Worm (Caenorhabditis elegans): Measurements from ENCODE around the gene F09G8.7.

F09G8.7 gene

DNA sequence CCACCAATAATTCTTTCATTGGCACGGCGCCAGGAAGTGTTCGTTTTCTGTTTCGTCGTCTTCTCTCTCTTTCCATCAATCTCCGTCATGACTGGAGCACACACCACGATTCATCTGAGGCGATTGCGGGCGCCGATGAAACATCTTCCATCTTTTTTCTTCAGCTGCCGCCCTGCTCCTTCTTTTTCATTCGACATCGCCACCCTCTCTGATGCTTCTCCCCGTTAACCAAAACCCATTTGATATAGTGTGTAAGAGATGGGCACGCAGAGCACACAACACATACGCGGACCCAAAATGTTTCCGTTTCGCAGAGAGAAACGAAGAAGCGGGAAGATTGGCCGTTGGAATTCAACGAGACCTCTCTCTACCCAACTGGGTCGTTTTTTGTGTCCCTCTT, 19.4 kb upstream of the F09G8.7 start (continued):
- peak; percentile 44 for TF ChIP-seq nfya-1 (tag; optimal IDR thresholded peaks at IDR 0.05)
- no peak for TF ChIP-seq unc-3 (GFP tag; conservative IDR thresholded peaks at IDR 0.05)
- TF ChIP-seq unc-3 (tag; optimal IDR thresholded peaks at IDR 0.05): no peak
- no peak for TF ChIP-seq tbx-2 (tag; optimal IDR thresholded peaks at IDR 0.05)
- peak; percentile 45 for TF ChIP-seq ceh-19 (GFP tag; optimal IDR thresholded peaks at IDR 0.05)
- TF ChIP-seq tbx-7 (tag; optimal IDR thresholded peaks at IDR 0.05): no peak
- TF ChIP-seq unc-42 (tag; optimal IDR thresholded peaks at IDR 0.05): peak; percentile 44
- peak; percentile 17 for TF ChIP-seq F13H6.1 (tag; optimal IDR thresholded peaks at IDR 0.05)
- TF ChIP-seq pag-3 (tag; optimal IDR thresholded peaks at IDR 0.05; ENCODE audit: borderline replicate concordance): no peak
- TF ChIP-seq dve-1 (tag; optimal IDR thresholded peaks at IDR 0.05): no peak
- TF ChIP-seq pax-1 (tag; optimal IDR thresholded peaks at IDR 0.05): no peak
- no peak for TF ChIP-seq ahr-1 (tag; optimal IDR thresholded peaks at IDR 0.05)
- TF ChIP-seq elt-4 (tag; optimal IDR thresholded peaks at IDR 0.05): no peak

DNA sequence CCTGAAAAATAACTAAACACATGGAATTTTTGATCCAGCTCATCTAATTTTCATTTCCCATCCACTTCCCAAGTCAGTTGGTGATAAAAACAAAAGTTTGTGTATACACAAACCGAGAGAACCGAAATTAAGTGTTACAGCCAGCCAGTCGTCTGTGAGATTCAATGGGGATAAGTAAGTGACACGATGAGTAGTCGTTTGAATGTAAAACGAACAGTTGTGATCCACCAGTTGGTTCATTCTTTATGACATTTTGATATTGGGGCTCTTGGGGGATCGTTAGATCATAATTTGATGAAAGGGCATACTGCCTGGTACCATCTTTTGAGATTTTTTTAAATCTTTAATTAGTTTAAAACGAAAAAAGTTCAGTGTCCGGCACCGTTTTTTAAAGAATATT, 18.7 kb upstream of the F09G8.7 start:
- TF ChIP-seq hlh-13 (GFP tag; optimal IDR thresholded peaks at IDR 0.05) (no peak), C38D4.7 (GFP tag; optimal IDR thresholded peaks at IDR 0.05) (no peak), ceh-18 (tag; optimal IDR thresholded peaks at IDR 0.05) (no peak), ceh-48 (tag; optimal IDR thresholded peaks at IDR 0.05) (no peak), nfya-1 (tag; optimal IDR thresholded peaks at IDR 0.05) (no peak), ets-4 (tag; optimal IDR thresholded peaks at IDR 0.05) (no peak), hlh-30 (tag; optimal IDR thresholded peaks at IDR 0.05; ENCODE audit: insufficient read depth) (no peak), elt-2 (tag; optimal IDR thresholded peaks at IDR 0.05) (no peak), ceh-30 (tag; optimal IDR thresholded peaks at IDR 0.05) (no peak), K02D7.2 (tag; optimal IDR thresholded peaks at IDR 0.05) (no peak), hlh-8 (tag; optimal IDR thresholded peaks at IDR 0.05) (no peak), che-1 (tag; optimal IDR thresholded peaks at IDR 0.05) (no peak), mec-3 (tag; optimal IDR thresholded peaks at IDR 0.05; ENCODE audit: borderline replicate concordance) (no peak)

DNA sequence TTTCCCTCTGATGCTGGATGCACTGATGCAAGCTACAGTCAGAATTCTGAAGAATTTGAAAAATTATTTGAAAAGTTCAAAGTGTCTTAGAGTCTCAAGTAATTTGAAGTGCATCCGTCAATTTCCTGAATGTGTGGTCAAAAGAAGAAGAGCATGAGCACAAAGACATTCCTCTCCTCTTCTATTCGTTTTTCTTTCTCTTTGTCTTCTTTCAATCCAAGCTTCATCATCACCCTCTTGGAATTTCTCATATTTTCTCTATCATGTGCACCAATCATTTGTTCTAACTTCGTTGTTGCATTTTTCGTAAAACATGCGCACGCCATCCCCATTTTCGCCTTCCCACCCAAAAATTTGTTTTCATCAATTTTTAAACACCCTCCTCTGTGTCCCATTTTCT, 17.8 kb upstream of the F09G8.7 start:
- TF ChIP-seq unc-42 (tag; optimal IDR thresholded peaks at IDR 0.05) (peak; percentile 61), ceh-34 (tag; optimal IDR thresholded peaks at IDR 0.05) (no peak), nhr-232 (tag; optimal IDR thresholded peaks at IDR 0.05) (no peak), hlh-13 (GFP tag; optimal IDR thresholded peaks at IDR 0.05) (no peak)

DNA sequence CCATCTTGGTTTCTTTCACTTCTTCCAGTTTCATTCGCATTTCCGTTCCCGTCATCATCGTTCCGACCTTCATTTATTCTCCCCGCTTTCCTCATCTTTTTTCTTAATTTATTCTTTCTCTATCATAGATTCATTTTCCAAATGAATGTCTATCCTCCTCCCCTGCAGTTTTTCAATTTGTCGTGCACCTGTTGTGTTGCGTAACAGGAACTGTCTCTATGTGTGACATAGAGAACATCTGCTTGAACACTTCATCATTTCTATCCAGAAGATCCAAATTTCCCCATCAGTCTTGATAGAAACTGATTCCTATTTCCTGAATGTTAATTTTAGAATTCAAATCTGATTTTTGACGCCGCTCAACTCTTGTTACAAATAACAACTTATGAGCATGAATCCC, 15.4 kb upstream of the F09G8.7 start:
- no peak for TF ChIP-seq mec-3 (tag; optimal IDR thresholded peaks at IDR 0.05; ENCODE audit: borderline replicate concordance)
- no peak for TF ChIP-seq hlh-30 (tag; optimal IDR thresholded peaks at IDR 0.05; ENCODE audit: insufficient read depth)
- no peak for TF ChIP-seq fkh-10 (GFP tag; optimal IDR thresholded peaks at IDR 0.05)
- no peak for TF ChIP-seq hlh-13 (GFP tag; optimal IDR thresholded peaks at IDR 0.05)
- no peak for TF ChIP-seq gmeb-2 (tag; optimal IDR thresholded peaks at IDR 0.05)
- TF ChIP-seq K02D7.2 (tag; optimal IDR thresholded peaks at IDR 0.05): no peak
- TF ChIP-seq pax-1 (tag; optimal IDR thresholded peaks at IDR 0.05): no peak
- no peak for TF ChIP-seq Y22D7AL.16 (tag; optimal IDR thresholded peaks at IDR 0.05)
- no peak for TF ChIP-seq hlh-15 (tag; optimal IDR thresholded peaks at IDR 0.05)
- no peak for TF ChIP-seq elt-4 (tag; optimal IDR thresholded peaks at IDR 0.05)
- TF ChIP-seq lim-6 (tag; optimal IDR thresholded peaks at IDR 0.05): no peak
- no peak for TF ChIP-seq ceh-45 (GFP tag; IDR thresholded peaks at IDR 0.05)
- no peak for TF ChIP-seq ceh-24 (tag; optimal IDR thresholded peaks at IDR 0.05)
- TF ChIP-seq ttx-3 (tag; optimal IDR thresholded peaks at IDR 0.05): no peak

DNA sequence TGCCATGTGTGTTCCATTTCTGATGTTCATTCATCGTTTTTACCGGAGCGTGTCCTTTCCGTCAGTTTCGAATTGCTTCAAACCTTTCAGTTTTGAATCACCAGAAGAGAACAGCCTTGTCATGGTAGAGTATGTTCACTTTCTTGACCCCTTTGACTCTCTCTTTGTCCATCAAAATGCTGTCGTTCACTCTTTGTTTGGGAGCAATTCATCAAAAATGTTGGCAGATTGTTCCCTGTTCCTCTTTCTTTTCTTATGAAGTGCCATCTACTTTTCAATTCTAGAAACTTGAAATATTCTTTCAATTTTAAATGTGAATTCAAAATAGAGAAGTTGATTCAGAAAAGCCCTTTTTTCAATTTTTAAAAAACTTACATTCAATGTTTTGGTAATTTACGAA, 13.2 kb upstream of the F09G8.7 start:
- no peak for TF ChIP-seq npax-4 (tag; optimal IDR thresholded peaks at IDR 0.05)
- no peak for TF ChIP-seq dve-1 (tag; optimal IDR thresholded peaks at IDR 0.05)
- TF ChIP-seq nfya-1 (tag; optimal IDR thresholded peaks at IDR 0.05): no peak
- TF ChIP-seq mec-3 (tag; optimal IDR thresholded peaks at IDR 0.05; ENCODE audit: borderline replicate concordance): no peak
- no peak for TF ChIP-seq fkh-6 (tag; optimal IDR thresholded peaks at IDR 0.05)
- TF ChIP-seq ceh-24 (tag; optimal IDR thresholded peaks at IDR 0.05): no peak
- TF ChIP-seq unc-3 (GFP tag; conservative IDR thresholded peaks at IDR 0.05): no peak
- TF ChIP-seq unc-3 (tag; optimal IDR thresholded peaks at IDR 0.05): no peak
- no peak for TF ChIP-seq pqm-1 (tag; optimal IDR thresholded peaks at IDR 0.05)
- TF ChIP-seq pax-1 (tag; optimal IDR thresholded peaks at IDR 0.05): no peak
- TF ChIP-seq tbx-2 (tag; optimal IDR thresholded peaks at IDR 0.05): no peak
